Worm (Caenorhabditis elegans) whole organism, young adult: ENCODE measurements around the gene fbxb-98.

Experiments
- C17E4.6 ChIP-seq: fragments of 200-800 bp; sonication (Bioruptor generic); IDR thresholded peaks from 2 replicates; pipeline ENCODE4 v1.3.6; 2022; ENCODE audit warnings: missing genetic modification reagents, missing genetic modification characterization, missing compliant biosample characterization
- F10E7.11 ChIP-seq: sonication (generic microtip); optimal IDR thresholded peaks from 2 replicates; lab custom pipeline; 2017; ENCODE audit warnings: mild to moderate bottlenecking, missing genetic modification characterization, moderate library complexity, missing compliant biosample characterization
- F22D6.2 ChIP-seq: sonication (generic microtip); optimal IDR thresholded peaks from 2 replicates; lab custom pipeline; 2016; ENCODE audit warnings: mild to moderate bottlenecking, missing genetic modification characterization, missing compliant biosample characterization
- F55B11.4 ChIP-seq: sonication (generic microtip); optimal IDR thresholded peaks from 2 replicates; lab custom pipeline; 2016; ENCODE audit warnings: missing compliant biosample characterization, missing genetic modification characterization, borderline replicate concordance; ENCODE audit not compliant: insufficient read depth
- K11D2.4 ChIP-seq: fragments of 200-800 bp; sonication (Bioruptor generic); IDR thresholded peaks from 2 replicates; pipeline ENCODE4 v1.3.6; 2022; ENCODE audit warnings: missing genetic modification reagents, missing genetic modification characterization, missing compliant biosample characterization
- Y56A3A.18 ChIP-seq: fragments of 200-800 bp; sonication (Bioruptor generic); IDR thresholded peaks from 2 replicates; pipeline ENCODE4 v1.3.6; 2022; ENCODE audit warnings: missing genetic modification reagents, missing genetic modification characterization, missing compliant biosample characterization
- Y67H2A.10 ChIP-seq: fragments of 200-800 bp; sonication (Bioruptor generic); conservative IDR thresholded peaks from 2 replicates; pipeline ENCODE4 v1.3.6; 2022; ENCODE audit warnings: missing genetic modification reagents, missing genetic modification characterization, missing compliant biosample characterization
- aptf-2 ChIP-seq: fragments of 200-800 bp; sonication (Bioruptor generic); conservative IDR thresholded peaks from 2 replicates; pipeline ENCODE4 v1.3.6; 2022; ENCODE audit warnings: missing genetic modification reagents, missing genetic modification characterization, missing compliant biosample characterization
- efl-1 ChIP-seq: fragments of 150-350 bp; optimal IDR thresholded peaks from 2 replicates; lab custom pipeline; 2014; ENCODE audit warnings: missing biosample characterization, missing genetic modification reagents, missing genetic modification characterization
- egl-18 ChIP-seq: fragments of 200-800 bp; sonication (Bioruptor generic); IDR thresholded peaks from 2 replicates; pipeline ENCODE4 v1.3.6; 2022; ENCODE audit warnings: missing genetic modification reagents, missing genetic modification characterization, missing compliant biosample characterization
- hlh-12 ChIP-seq: sonication (generic microtip); optimal IDR thresholded peaks from 2 replicates; lab custom pipeline; 2016; ENCODE audit warnings: missing genetic modification characterization, missing compliant biosample characterization
- hmg-1.2 ChIP-seq: fragments of 200-800 bp; sonication (Bioruptor generic); IDR thresholded peaks from 2 replicates; pipeline ENCODE4 v1.3.6; 2022; ENCODE audit warnings: missing genetic modification reagents, missing genetic modification characterization, missing compliant biosample characterization
- hrde-1 ChIP-seq: sonication (generic microtip); optimal IDR thresholded peaks from 2 replicates; lab custom pipeline; 2016; ENCODE audit warnings: missing genetic modification characterization, mild to moderate bottlenecking, missing compliant biosample characterization, moderate library complexity, missing genotype, missing genetic modification reagents, borderline replicate concordance
- let-526 ChIP-seq: fragments of 200-800 bp; sonication (Bioruptor generic); IDR thresholded peaks from 2 replicates; pipeline ENCODE4 v1.3.6; 2022; ENCODE audit warnings: missing genetic modification reagents, missing genetic modification characterization, missing compliant biosample characterization
- lin-35 ChIP-seq, 3 experiments: fragments of 150-350 bp in 2 of 3; sonication (generic microtip) in 1 of 3; optimal IDR thresholded peaks; 2 replicates each; lab custom pipeline; 2014 to 2018; ENCODE audit warnings: missing biosample characterization in 3 of 3, missing genetic modification characterization in 3 of 3, missing genetic modification reagents in 3 of 3
- madf-10 ChIP-seq: sonication (generic microtip); optimal IDR thresholded peaks from 2 replicates; lab custom pipeline; 2016; ENCODE audit warnings: mild to moderate bottlenecking, missing genetic modification characterization, missing compliant biosample characterization
- madf-6 ChIP-seq: fragments of 200-800 bp; sonication (Bioruptor generic); IDR thresholded peaks from 2 replicates; pipeline ENCODE4 v1.3.6; 2022; ENCODE audit warnings: missing genetic modification reagents, missing genetic modification characterization, missing compliant biosample characterization
- mel-28 ChIP-seq: sonication (generic microtip); optimal IDR thresholded peaks from 2 replicates; lab custom pipeline; 2016; ENCODE audit warnings: borderline replicate concordance, mild to moderate bottlenecking, missing genetic modification characterization, missing compliant biosample characterization
- nfyb-1 ChIP-seq: fragments of 200-800 bp; sonication (Bioruptor generic); IDR thresholded peaks from 2 replicates; pipeline ENCODE4 v1.3.6; 2022; ENCODE audit warnings: missing genetic modification reagents, missing genetic modification characterization, missing compliant biosample characterization
- nhr-179 ChIP-seq: sonication (generic microtip); optimal IDR thresholded peaks from 2 replicates; lab custom pipeline; 2016; ENCODE audit warnings: mild to moderate bottlenecking, missing genetic modification characterization, missing compliant biosample characterization
- nhr-80 ChIP-seq: sonication (generic microtip); optimal IDR thresholded peaks from 2 replicates; lab custom pipeline; 2016; ENCODE audit warnings: missing genetic modification characterization, missing compliant biosample characterization
- pbrm-1 ChIP-seq: fragments of 200-800 bp; sonication (Bioruptor generic); IDR thresholded peaks from 2 replicates; pipeline ENCODE4 v1.3.6; 2022; ENCODE audit warnings: missing genetic modification reagents, missing genetic modification characterization, missing compliant biosample characterization
- pha-4 ChIP-seq: fragments of 150-350 bp; sonication (generic microtip); optimal IDR thresholded peaks from 2 replicates; lab custom pipeline; 2014; ENCODE audit warnings: missing biosample characterization, missing genetic modification reagents, missing genetic modification characterization
- ztf-18 ChIP-seq: sonication (generic microtip); optimal IDR thresholded peaks from 2 replicates; lab custom pipeline; 2016; ENCODE audit warnings: missing genotype, mild to moderate bottlenecking, missing genetic modification characterization, missing compliant biosample characterization
- ztf-26 ChIP-seq: sonication (generic microtip); optimal IDR thresholded peaks from 2 replicates; lab custom pipeline; 2017; ENCODE audit warnings: missing genetic modification characterization, missing compliant biosample characterization
- ztf-3 ChIP-seq: fragments of 200-800 bp; sonication (Bioruptor generic); optimal IDR thresholded peaks from 2 replicates; lab custom pipeline; 2018; ENCODE audit warnings: mild to moderate bottlenecking, missing genetic modification characterization, missing compliant biosample characterization

The fbxb-98 gene

ce11 chrII:1830182-1830682 lies 32.2 kb upstream of the fbxb-98 start, which contains the start of gene math-40:
TSS of gene math-40 (plus strand) at chrII:1830632.
- no peak for TF ChIP-seq C17E4.6
- TF ChIP-seq Y56A3A.18 (GFP tag; lab: Robert Waterston, UW): no peak
- TF ChIP-seq ztf-3 (GFP tag; lab: Kevin White, UChicago): no peak
- no peak for TF ChIP-seq Y67H2A.10 (GFP tag; lab: Robert Waterston, UW)
- TF ChIP-seq F55B11.4 (tag; lab: Kevin White, UChicago): no peak
- peak; percentile 48 for TF ChIP-seq nhr-80
- no peak for TF ChIP-seq pha-4 (tag; lab: Kevin White, UChicago)
- no peak for TF ChIP-seq F10E7.11 (tag; lab: Kevin White, UChicago)

DNA sequence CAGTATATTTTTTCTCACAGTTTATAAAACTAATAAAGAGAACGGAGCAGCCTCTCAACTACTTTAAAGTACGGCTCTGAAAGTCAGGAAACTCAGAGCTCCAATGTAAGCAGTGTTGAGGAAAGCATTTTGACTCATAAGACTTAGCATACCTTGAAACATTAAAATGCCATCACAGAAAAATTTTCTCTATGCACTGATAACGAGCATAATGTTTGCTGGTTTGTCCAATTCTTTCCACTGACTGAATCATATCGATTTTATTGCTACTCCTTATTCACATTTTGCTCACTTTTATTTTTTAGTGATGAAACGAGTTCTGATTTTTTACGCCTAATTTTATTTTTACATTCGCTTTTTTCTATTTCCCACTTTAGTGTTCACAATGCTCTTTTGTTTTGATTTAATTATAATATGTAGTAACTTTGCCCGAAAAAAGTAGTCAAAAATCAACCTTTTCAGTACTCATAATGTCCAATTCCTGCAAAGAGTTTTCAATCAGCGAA lies 30.5 kb upstream of the fbxb-98 start, which contains the start of gene math-39:
TSS of gene math-39 (plus strand) at position 456 of the 506 bp plus-strand sequence.
- TF ChIP-seq efl-1 (GFP tag; lab: Kevin White, UChicago): no peak
- TF ChIP-seq nhr-80: peak; percentile 24

DNA sequence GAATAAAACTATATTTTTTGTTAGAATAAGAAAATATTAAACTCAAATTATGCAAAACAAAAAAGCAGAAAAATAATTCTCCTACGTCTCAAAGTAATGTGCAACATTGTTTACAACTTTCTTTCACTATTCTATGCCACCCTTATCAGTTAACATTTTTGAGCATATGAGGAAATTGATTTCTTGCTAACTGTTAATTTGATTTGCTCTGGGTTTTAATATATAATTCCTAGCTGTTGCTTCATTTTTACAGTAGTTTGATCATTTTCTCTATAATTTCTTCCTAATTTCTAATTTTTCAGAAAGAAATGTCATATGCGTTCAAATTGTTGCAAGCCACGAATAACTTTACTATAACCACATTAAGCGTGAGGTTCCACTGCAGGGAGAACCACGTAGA lies 26.2 kb upstream of the fbxb-98 start, which contains the start of gene T08E11.1:
TSS of gene T08E11.1 (plus strand) at position 301 of the 400 bp plus-strand sequence.
- TF ChIP-seq F55B11.4 (tag; lab: Kevin White, UChicago): no peak
- TF ChIP-seq madf-10 (tag; lab: Kevin White, UChicago): no peak
- TF ChIP-seq K11D2.4 (GFP tag; lab: Robert Waterston, UW): no peak
- no peak for TF ChIP-seq Y67H2A.10 (GFP tag; lab: Robert Waterston, UW)
- TF ChIP-seq mel-28 (tag; lab: Kevin White, UChicago): no peak
- no peak for TF ChIP-seq aptf-2 (GFP tag; lab: Robert Waterston, UW)
- no peak for TF ChIP-seq egl-18 (GFP tag; lab: Robert Waterston, UW)
- no peak for TF ChIP-seq lin-35 (GFP tag; optimal IDR thresholded peaks at IDR 0.05; lab: Kevin White, UChicago)

ce11 chrII:1842894-1843293 lies 19.5 kb upstream of the fbxb-98 start, which contains the start of the genes C52E2.5 and C52E2.4:
TSS of gene C52E2.5 (minus strand) at chrII:1842936.
TSS of gene C52E2.4 (plus strand) at chrII:1843145.
- no peak for TF ChIP-seq nhr-179 (tag; lab: Kevin White, UChicago)
- TF ChIP-seq nhr-80: peak; percentile 60

- peak; percentile 58; the same call in 1 of the 2 replicates for TF ChIP-seq nfyb-1 (GFP tag; lab: Robert Waterston, UW)
- TF ChIP-seq hlh-12: no peak
- TF ChIP-seq, all 124 proteins: peak for 1
These were observed 17.9 kb upstream of the fbxb-98 start for ce11 chrII:1844552-1844951.

- peak; percentile 42; the same call in 1 of the 2 replicates for TF ChIP-seq madf-6 (GFP tag; lab: Robert Waterston, UW)
- peak; percentile 20; the same call in 1 of the 2 replicates for TF ChIP-seq hmg-1.2
- no peak for TF ChIP-seq F22D6.2 (tag; lab: Kevin White, UChicago)
These were observed 14.3 kb upstream of the fbxb-98 start, which contains the start of gene fbxb-97 for ce11 chrII:1848109-1848508. TSS of gene fbxb-97 (minus strand) at chrII:1848161.

DNA sequence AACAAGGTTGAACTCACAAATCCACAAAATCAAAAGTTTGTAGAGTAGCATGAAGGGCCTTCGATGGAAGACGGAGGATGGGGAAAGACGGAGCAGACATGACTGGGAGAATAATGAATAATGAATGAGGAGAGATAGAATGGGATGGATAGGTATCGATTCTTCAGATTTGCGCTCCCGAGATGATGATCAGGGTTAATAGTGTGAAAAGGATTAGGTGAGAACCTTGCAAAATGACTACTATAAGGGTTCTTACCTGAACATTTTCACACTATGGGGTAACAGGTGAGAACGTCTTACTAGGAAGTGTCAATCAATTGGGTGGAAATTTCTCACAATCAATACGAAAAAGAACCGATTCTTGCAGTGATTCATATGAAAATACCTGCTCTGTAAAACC lies 12.1 kb upstream of the fbxb-98 start, which contains the start of gene fbxb-96:
TSS of gene fbxb-96 (minus strand) at position 101 of the 400 bp plus-strand sequence.
- TF ChIP-seq let-526: no peak

ce11 chrII:1850840-1851294 lies 11.6 kb upstream of the fbxb-98 start, which contains the start of gene C52E2.3:
TSS of gene C52E2.3 (plus strand) at chrII:1851244.
- TF ChIP-seq ztf-18 (tag; lab: Kevin White, UChicago) (no peak), pbrm-1 (GFP tag; lab: Robert Waterston, UW) (no peak), ztf-26 (no peak), hrde-1 (tag; lab: Kevin White, UChicago) (no peak), K11D2.4 (GFP tag; lab: Robert Waterston, UW) (no peak)
- TF ChIP-seq, all 124 proteins: peak for 0
